Worm (Caenorhabditis elegans) whole organism, late embryonic: Measurements from ENCODE around the gene hpr-17.

Source experiments
- C08G9.2 ChIP-seq: sonication (generic microtip); optimal IDR thresholded peaks from 2 replicates; lab custom pipeline; 2016; ENCODE audit warnings: mild to moderate bottlenecking, missing genetic modification characterization, moderate library complexity, missing compliant biosample characterization
- C38D4.7 ChIP-seq: fragments of 200-800 bp; sonication (Bioruptor generic); optimal IDR thresholded peaks from 2 replicates; lab custom pipeline; 2018; ENCODE audit warnings: mild to moderate bottlenecking, missing genetic modification characterization, moderate library complexity, missing compliant biosample characterization
- F13H6.1 ChIP-seq: sonication (generic microtip); optimal IDR thresholded peaks from 2 replicates; lab custom pipeline; 2016; ENCODE audit warnings: missing genetic modification characterization, missing compliant biosample characterization
- K02D7.2 ChIP-seq: sonication (generic microtip); optimal IDR thresholded peaks from 2 replicates; lab custom pipeline; 2017; ENCODE audit warnings: mild to moderate bottlenecking, missing genetic modification characterization, missing compliant biosample characterization
- ahr-1 ChIP-seq: sonication (generic microtip); optimal IDR thresholded peaks from 2 replicates; lab custom pipeline; 2016; ENCODE audit warnings: missing genetic modification characterization, missing compliant biosample characterization
- ama-1 ChIP-seq: fragments of 150-350 bp; optimal IDR thresholded peaks from 2 replicates; lab custom pipeline; 2014
- ceh-14 ChIP-seq: sonication (generic microtip); optimal IDR thresholded peaks from 2 replicates; lab custom pipeline; 2016; ENCODE audit warnings: missing genotype, missing genetic modification characterization, missing compliant biosample characterization
- ceh-18 ChIP-seq: sonication (generic microtip); optimal IDR thresholded peaks from 2 replicates; lab custom pipeline; 2016; ENCODE audit warnings: missing genetic modification characterization, missing compliant biosample characterization
- ceh-19 ChIP-seq: fragments of 200-800 bp; sonication (Bioruptor generic); optimal IDR thresholded peaks from 2 replicates; lab custom pipeline; 2018; ENCODE audit warnings: mild to moderate bottlenecking, missing genetic modification characterization, missing compliant biosample characterization
- ceh-2 ChIP-seq: sonication (generic microtip); optimal IDR thresholded peaks from 2 replicates; lab custom pipeline; 2016; ENCODE audit warnings: missing genotype, missing genetic modification characterization, missing compliant biosample characterization
- ceh-31 ChIP-seq: sonication (generic microtip); optimal IDR thresholded peaks from 2 replicates; lab custom pipeline; 2016; ENCODE audit warnings: missing genetic modification characterization, missing compliant biosample characterization
- ceh-34 ChIP-seq: sonication (generic microtip); optimal IDR thresholded peaks from 2 replicates; lab custom pipeline; 2016; ENCODE audit warnings: mild to moderate bottlenecking, missing genetic modification characterization, missing compliant biosample characterization
- ceh-6 ChIP-seq: fragments of 200-800 bp; sonication (Bioruptor generic); optimal IDR thresholded peaks from 2 replicates; lab custom pipeline; 2018; ENCODE audit warnings: mild to moderate bottlenecking, missing genetic modification characterization, missing compliant biosample characterization
- ceh-9 ChIP-seq: sonication (generic microtip); optimal IDR thresholded peaks from 2 replicates; lab custom pipeline; 2016; ENCODE audit warnings: mild to moderate bottlenecking, missing genetic modification characterization, inconsistent platforms, missing compliant biosample characterization
- dmd-4 ChIP-seq: sonication (generic microtip); optimal IDR thresholded peaks from 2 replicates; lab custom pipeline; 2016; ENCODE audit warnings: borderline replicate concordance, missing genetic modification characterization, missing compliant biosample characterization
- dve-1 ChIP-seq: sonication (generic microtip); optimal IDR thresholded peaks from 2 replicates; lab custom pipeline; 2017; ENCODE audit warnings: antibody characterized with exemption, mild to moderate bottlenecking, missing genetic modification characterization, missing compliant biosample characterization
- eyg-1 ChIP-seq: sonication (generic microtip); optimal IDR thresholded peaks from 2 replicates; lab custom pipeline; 2016; ENCODE audit warnings: missing genotype, missing genetic modification characterization, missing compliant biosample characterization
- fkh-6 ChIP-seq: sonication (generic microtip); optimal IDR thresholded peaks from 2 replicates; lab custom pipeline; 2016; ENCODE audit warnings: missing genetic modification characterization, missing compliant biosample characterization
- hlh-30 ChIP-seq: sonication (generic microtip); optimal IDR thresholded peaks from 2 replicates; lab custom pipeline; 2017; ENCODE audit warnings: antibody characterized with exemption, missing genetic modification characterization, missing compliant biosample characterization; ENCODE audit not compliant: insufficient read depth
- hlh-8 ChIP-seq: sonication (generic microtip); optimal IDR thresholded peaks from 2 replicates; lab custom pipeline; 2016; ENCODE audit warnings: missing genotype, missing genetic modification characterization, missing compliant biosample characterization
- lim-6 ChIP-seq: sonication (generic microtip); optimal IDR thresholded peaks from 2 replicates; lab custom pipeline; 2016; ENCODE audit warnings: missing genetic modification characterization, missing compliant biosample characterization
- mec-3 ChIP-seq: sonication (generic microtip); optimal IDR thresholded peaks from 2 replicates; lab custom pipeline; 2016; ENCODE audit warnings: borderline replicate concordance, missing genetic modification characterization, missing compliant biosample characterization
- nfya-1 ChIP-seq: sonication (generic microtip); optimal IDR thresholded peaks from 2 replicates; lab custom pipeline; 2017; ENCODE audit warnings: missing genetic modification characterization, mild to moderate bottlenecking, missing compliant biosample characterization, antibody characterized with exemption, moderate library complexity
- pag-3 ChIP-seq: sonication (generic microtip); optimal IDR thresholded peaks from 2 replicates; lab custom pipeline; 2016; ENCODE audit warnings: missing compliant biosample characterization, missing genetic modification characterization, borderline replicate concordance
- pax-1 ChIP-seq: fragments of 150-350 bp; optimal IDR thresholded peaks from 2 replicates; lab custom pipeline; 2014; ENCODE audit warnings: missing biosample characterization, missing genetic modification characterization
- pha-2 ChIP-seq: sonication (generic microtip); optimal IDR thresholded peaks from 2 replicates; lab custom pipeline; 2017; ENCODE audit warnings: mild to moderate bottlenecking, missing genetic modification characterization, missing compliant biosample characterization
- pha-4 ChIP-seq: fragments of 150-350 bp; optimal IDR thresholded peaks from 2 replicates; lab custom pipeline; 2018; ENCODE audit warnings: missing biosample characterization, missing genetic modification reagents, missing genetic modification characterization
- pros-1 ChIP-seq: fragments of 150-350 bp; optimal IDR thresholded peaks from 2 replicates; lab custom pipeline; 2014; ENCODE audit warnings: missing biosample characterization, missing genetic modification reagents, missing genetic modification characterization
- rnt-1 ChIP-seq: sonication (generic microtip); optimal IDR thresholded peaks from 2 replicates; lab custom pipeline; 2016; ENCODE audit warnings: missing genetic modification characterization, missing compliant biosample characterization
- sdc-2 ChIP-seq: sonication (generic microtip); optimal IDR thresholded peaks from 2 replicates; lab custom pipeline; 2016; ENCODE audit warnings: missing genotype, missing genetic modification characterization, missing compliant biosample characterization
- sox-4 ChIP-seq: sonication (generic microtip); optimal IDR thresholded peaks from 2 replicates; lab custom pipeline; 2017; ENCODE audit warnings: mild to moderate bottlenecking, missing genetic modification characterization, inconsistent platforms, missing compliant biosample characterization
- syd-9 ChIP-seq: sonication (generic microtip); optimal IDR thresholded peaks from 2 replicates; lab custom pipeline; 2016; ENCODE audit warnings: mild to moderate bottlenecking, missing genetic modification characterization, moderate library complexity, missing compliant biosample characterization
- tbx-2 ChIP-seq: sonication (generic microtip); optimal IDR thresholded peaks from 2 replicates; lab custom pipeline; 2016; ENCODE audit warnings: missing genetic modification characterization, missing compliant biosample characterization
- ttx-3 ChIP-seq: sonication (generic microtip); optimal IDR thresholded peaks from 2 replicates; lab custom pipeline; 2016; ENCODE audit warnings: missing genetic modification reagents, missing genetic modification characterization, missing compliant biosample characterization
- unc-42 ChIP-seq: sonication (generic microtip); optimal IDR thresholded peaks from 2 replicates; lab custom pipeline; 2016; ENCODE audit warnings: missing genotype, missing genetic modification characterization, missing compliant biosample characterization
- unc-55 ChIP-seq: sonication (generic microtip); optimal IDR thresholded peaks from 2 replicates; lab custom pipeline; 2017; ENCODE audit warnings: missing biosample characterization, missing genetic modification reagents, missing genetic modification characterization

hpr-17 gene

ce11 chrII:13195706-13196417 is 39.0 kb upstream of the hpr-17 start:
- TF ChIP-seq lim-6 (tag; lab: Kevin White, UChicago) (no peak), eyg-1 (tag; lab: Kevin White, UChicago) (no peak), pha-4 (tag; lab: Kevin White, UChicago) (no peak), K02D7.2 (tag; lab: Kevin White, UChicago) (no peak), C38D4.7 (GFP tag; lab: Kevin White, UChicago) (no peak), pha-2 (tag; lab: Kevin White, UChicago) (no peak), mec-3 (tag; lab: Kevin White, UChicago) (no peak), nfya-1 (no peak), sox-4 (tag; lab: Kevin White, UChicago) (no peak), C08G9.2 (tag; lab: Kevin White, UChicago) (no peak), syd-9 (tag; lab: Kevin White, UChicago) (no peak), ama-1 (lab: Kevin White, UChicago) (no peak), F13H6.1 (tag; lab: Kevin White, UChicago) (no peak), pag-3 (tag; lab: Kevin White, UChicago) (no peak), ttx-3 (tag; lab: Kevin White, UChicago) (no peak), pax-1 (tag; lab: Kevin White, UChicago) (no peak), sdc-2 (tag; lab: Kevin White, UChicago) (no peak), hlh-30 (no peak)

- TF ChIP-seq ceh-18 (tag; lab: Kevin White, UChicago) (peak; percentile 42), unc-42 (tag; lab: Kevin White, UChicago) (peak; percentile 61), rnt-1 (tag; lab: Kevin White, UChicago) (peak; percentile 29), ahr-1 (tag; lab: Kevin White, UChicago) (no peak), ceh-14 (peak; percentile 31), dmd-4 (tag; lab: Kevin White, UChicago) (peak; percentile 36), lim-6 (tag; lab: Kevin White, UChicago) (no peak), ceh-9 (no peak), tbx-2 (tag; lab: Kevin White, UChicago) (peak; percentile 68), nfya-1 (peak; percentile 69), ceh-31 (tag; lab: Kevin White, UChicago) (peak; percentile 52), dve-1 (tag; lab: Kevin White, UChicago) (peak; percentile 62), unc-55 (GFP tag; lab: Kevin White, UChicago) (peak; percentile 49), ceh-2 (no peak), mec-3 (tag; lab: Kevin White, UChicago) (no peak), ceh-34 (peak; percentile 18)
Measured at ce11 chrII:13195163-13195562, 38.3 kb upstream of the hpr-17 start, which contains the start of gene lec-1. lec-1 (plus strand) TSS chrII:13195549.

- TF ChIP-seq hlh-8 (tag; lab: Kevin White, UChicago) (peak; percentile 57), ceh-6 (no peak), ceh-19 (GFP tag; lab: Kevin White, UChicago) (peak; percentile 10), fkh-6 (tag; lab: Kevin White, UChicago) (no peak), unc-42 (tag; lab: Kevin White, UChicago) (no peak), hlh-30 (no peak)
- TF ChIP-seq, all 69 proteins: peak for 2
Measured at ce11 chrII:13193563-13194103, 36.8 kb upstream of the hpr-17 start.

ce11 chrII:13190412-13190811 is 33.6 kb upstream of the hpr-17 start:
- no peak for TF ChIP-seq mec-3 (tag; lab: Kevin White, UChicago)
- TF ChIP-seq pros-1 (tag; lab: Kevin White, UChicago): no peak
